Worm (Caenorhabditis elegans) whole organism, midembryonic: Measurements from ENCODE around the gene C52D10.3.
"Not testable (repeated sequence)": the region's sequence is repeated elsewhere in the genome, so short reads cannot be mapped to it uniquely, and the experiment has no call there.

Experiments
- T22C8.4 ChIP-seq: fragments of 200-800 bp; sonication (Bioruptor generic); IDR thresholded peaks from 2 replicates; pipeline ENCODE4 v1.3.6; 2022; ENCODE audit warnings: missing genetic modification characterization, missing compliant biosample characterization
- cog-1 ChIP-seq: sonication (generic microtip); optimal IDR thresholded peaks from 2 replicates; lab custom pipeline; 2016; ENCODE audit warnings: missing genetic modification characterization, missing compliant biosample characterization
- flt-1 ChIP-seq: fragments of 200-800 bp; sonication (Bioruptor generic); IDR thresholded peaks from 2 replicates; pipeline ENCODE4 v1.3.6; 2022; ENCODE audit warnings: missing genetic modification characterization, missing compliant biosample characterization
- klf-2 ChIP-seq: fragments of 200-800 bp; sonication (Bioruptor generic); conservative IDR thresholded peaks from 2 replicates; pipeline ENCODE4 v1.3.6; 2022; ENCODE audit warnings: missing genetic modification reagents, missing genetic modification characterization, missing compliant biosample characterization
- med-1 ChIP-seq: sonication (generic microtip); optimal IDR thresholded peaks from 2 replicates; lab custom pipeline; 2017; ENCODE audit warnings: missing genetic modification characterization, mild to moderate bottlenecking, missing compliant biosample characterization, antibody characterized with exemption, missing genetic modification reagents; ENCODE audit not compliant: insufficient read depth
- ref-1 ChIP-seq: fragments of 200-800 bp; sonication (Bioruptor generic); conservative IDR thresholded peaks from 2 replicates; pipeline ENCODE4 v1.3.6; 2022; ENCODE audit warnings: missing genetic modification reagents, missing genetic modification characterization, missing compliant biosample characterization
- tab-1 ChIP-seq: fragments of 200-800 bp; sonication (Bioruptor generic); IDR thresholded peaks from 2 replicates; pipeline ENCODE4 v1.3.6; 2022; ENCODE audit warnings: missing genetic modification characterization, missing compliant biosample characterization
- ztf-23 ChIP-seq: fragments of 200-800 bp; sonication (Bioruptor generic); IDR thresholded peaks from 2 replicates; pipeline ENCODE4 v1.3.6; 2022; ENCODE audit warnings: missing genetic modification reagents, missing genetic modification characterization, missing compliant biosample characterization
- ztf-29 ChIP-seq: fragments of 200-800 bp; sonication (Bioruptor generic); IDR thresholded peaks from 2 replicates; pipeline ENCODE4 v1.3.6; 2022; ENCODE audit warnings: missing genetic modification reagents, missing genetic modification characterization, missing compliant biosample characterization

Gene C52D10.3

DNA sequence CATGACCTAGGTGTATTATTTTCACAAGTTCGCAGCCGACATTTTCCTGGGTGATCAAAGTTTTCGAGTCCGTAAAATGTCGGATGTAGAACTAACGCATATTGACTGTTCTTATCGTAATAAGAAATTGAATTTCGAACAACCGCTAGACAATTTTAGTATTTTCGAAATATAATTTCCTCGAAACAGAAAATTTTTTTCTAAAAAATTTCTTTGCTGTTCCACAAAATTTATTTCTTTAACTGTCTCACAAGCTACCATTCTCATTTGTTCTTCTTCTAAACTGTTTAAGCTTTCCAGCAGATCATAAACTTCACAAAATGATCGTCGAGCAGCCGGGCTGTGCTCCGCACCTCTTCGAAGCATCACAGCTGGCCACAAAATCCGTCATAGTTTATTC is at the start of gene C52D10.3:
Gene C52D10.3, plus strand, starts transcription at position 301 of the 400 bp plus-strand sequence.
- TF ChIP-seq ztf-23 (GFP tag; lab: Robert Waterston, UW) (no peak), T22C8.4 (GFP tag; lab: Robert Waterston, UW) (no peak), cog-1 (tag; lab: Kevin White, UChicago) (no peak), tab-1 (GFP tag; lab: Robert Waterston, UW) (no peak), flt-1 (GFP tag; lab: Robert Waterston, UW) (no peak), med-1 (no peak), ref-1 (GFP tag; lab: Robert Waterston, UW) (no peak), klf-2 (GFP tag; lab: Robert Waterston, UW) (no peak), ztf-29 (GFP tag; lab: Robert Waterston, UW) (no peak)

DNA sequence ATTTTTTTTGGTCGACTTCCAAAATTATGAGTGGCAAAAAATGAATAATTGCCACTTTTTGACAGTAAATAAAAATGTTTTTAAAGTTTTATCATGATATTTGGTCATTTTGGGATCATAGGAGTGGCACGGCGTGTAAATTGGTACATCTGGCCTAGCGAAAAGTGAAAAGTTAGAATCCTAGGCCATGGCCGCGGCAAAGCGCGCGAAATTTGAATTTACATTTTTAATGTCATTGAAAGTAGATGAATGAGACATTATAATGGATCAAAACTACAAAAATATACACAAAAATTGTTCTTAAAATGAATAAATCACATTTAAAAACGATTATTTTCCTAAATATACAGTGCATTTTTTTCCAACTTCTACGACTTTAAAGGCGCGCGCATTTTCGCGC is 49.8 kb upstream of the C52D10.3 start:
- TF ChIP-seq klf-2 (GFP tag; lab: Robert Waterston, UW) (no peak), tab-1 (GFP tag; lab: Robert Waterston, UW) (no peak), flt-1 (GFP tag; lab: Robert Waterston, UW) (no peak), ztf-23 (GFP tag; lab: Robert Waterston, UW) (no peak), ztf-29 (GFP tag; lab: Robert Waterston, UW) (no peak), T22C8.4 (GFP tag; lab: Robert Waterston, UW) (no peak), cog-1 (tag; lab: Kevin White, UChicago) (no peak), med-1 (no peak)

DNA sequence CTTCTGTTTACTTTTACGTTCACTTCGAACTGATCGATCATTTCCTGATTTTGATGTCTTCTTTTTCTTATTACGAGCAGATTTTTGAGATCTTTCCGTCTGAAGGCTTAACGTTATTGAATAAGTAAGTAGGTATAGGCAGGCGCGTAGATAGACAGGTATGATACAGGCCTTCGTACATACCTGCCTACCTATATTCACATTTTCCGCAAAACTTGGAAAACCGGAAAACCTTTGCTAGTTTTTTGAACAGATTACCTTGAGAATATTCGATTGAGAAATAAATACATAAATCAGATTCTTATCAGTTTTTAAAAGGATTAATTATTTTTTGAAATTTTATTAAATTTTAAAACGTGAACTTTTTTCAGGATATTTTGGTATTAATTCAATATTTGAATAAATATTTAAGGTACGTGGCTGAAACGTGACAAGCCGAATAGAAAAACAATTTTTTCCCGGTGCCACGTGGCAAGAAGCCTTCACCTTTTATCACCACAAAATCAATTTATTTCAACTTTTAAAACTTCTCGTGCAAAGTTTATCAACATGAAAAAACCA is 45.2 kb upstream of the C52D10.3 start, which contains the start of the genes Y116A8C.37 and Y116A8C.38:
Gene Y116A8C.37, minus strand, starts transcription at position 101 of the 561 bp plus-strand sequence.
Gene Y116A8C.38, plus strand, starts transcription at position 511 of the 561 bp plus-strand sequence.
- no peak for TF ChIP-seq T22C8.4 (GFP tag; lab: Robert Waterston, UW)
- TF ChIP-seq ztf-29 (GFP tag; lab: Robert Waterston, UW), result no peak
- no peak for TF ChIP-seq flt-1 (GFP tag; lab: Robert Waterston, UW)
- no peak for TF ChIP-seq tab-1 (GFP tag; lab: Robert Waterston, UW)
- TF ChIP-seq ztf-23 (GFP tag; lab: Robert Waterston, UW), result no peak
- no peak for TF ChIP-seq cog-1 (tag; lab: Kevin White, UChicago)
- no peak for TF ChIP-seq ref-1 (GFP tag; lab: Robert Waterston, UW)
- TF ChIP-seq med-1, result no peak
- no peak for TF ChIP-seq klf-2 (GFP tag; lab: Robert Waterston, UW)

DNA sequence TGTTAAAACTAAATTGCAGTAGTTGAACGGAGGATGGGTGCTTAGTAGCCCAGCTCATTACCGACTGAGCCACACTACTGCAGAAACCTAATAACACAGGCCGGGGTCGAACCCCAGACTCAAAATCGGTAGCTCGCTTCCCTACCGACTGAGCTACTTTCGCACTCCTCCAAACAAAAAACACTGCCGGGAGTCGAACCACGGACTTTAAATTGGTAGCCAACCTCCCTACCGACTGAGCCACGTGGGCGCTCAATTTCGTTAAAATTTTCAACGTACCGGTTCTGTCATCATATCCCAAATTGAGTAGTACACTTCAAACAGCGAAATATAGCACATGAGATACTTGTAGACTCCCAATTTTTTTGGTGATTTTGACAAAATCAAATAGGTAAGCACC is 25.9 kb upstream of the C52D10.3 start:
- TF ChIP-seq tab-1 (GFP tag; lab: Robert Waterston, UW) (no peak), cog-1 (tag; lab: Kevin White, UChicago) (no peak), flt-1 (GFP tag; lab: Robert Waterston, UW) (no peak), med-1 (no peak), T22C8.4 (GFP tag; lab: Robert Waterston, UW) (no peak)

DNA sequence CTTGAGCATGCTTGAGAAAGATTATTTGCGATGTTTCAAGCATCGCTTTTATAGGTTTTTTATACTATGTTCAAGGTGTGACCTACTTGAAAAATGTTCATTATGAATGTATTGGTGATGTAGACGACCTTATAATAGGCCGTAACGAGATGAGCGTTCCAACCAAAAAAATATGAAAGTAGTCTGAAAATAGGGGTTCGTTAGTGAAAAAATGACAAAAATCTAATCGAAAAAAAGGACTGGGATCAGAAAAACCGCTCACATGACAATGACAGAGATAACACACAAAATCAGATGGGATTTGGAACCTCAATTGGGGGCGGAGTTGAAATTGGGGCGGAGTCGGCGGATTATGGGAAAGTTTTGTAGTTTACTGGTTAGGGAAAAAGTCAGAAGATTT is 25.4 kb upstream of the C52D10.3 start, which contains the start of gene Y116A8C.40:
Gene Y116A8C.40, minus strand, starts transcription at position 101 of the 400 bp plus-strand sequence.
- TF ChIP-seq cog-1 (tag; lab: Kevin White, UChicago) (no peak), ztf-23 (GFP tag; lab: Robert Waterston, UW) (no peak), klf-2 (GFP tag; lab: Robert Waterston, UW) (no peak), T22C8.4 (GFP tag; lab: Robert Waterston, UW) (no peak), ztf-29 (GFP tag; lab: Robert Waterston, UW) (no peak), tab-1 (GFP tag; lab: Robert Waterston, UW) (no peak), flt-1 (GFP tag; lab: Robert Waterston, UW) (no peak), ref-1 (GFP tag; lab: Robert Waterston, UW) (no peak), med-1 (no peak)

DNA sequence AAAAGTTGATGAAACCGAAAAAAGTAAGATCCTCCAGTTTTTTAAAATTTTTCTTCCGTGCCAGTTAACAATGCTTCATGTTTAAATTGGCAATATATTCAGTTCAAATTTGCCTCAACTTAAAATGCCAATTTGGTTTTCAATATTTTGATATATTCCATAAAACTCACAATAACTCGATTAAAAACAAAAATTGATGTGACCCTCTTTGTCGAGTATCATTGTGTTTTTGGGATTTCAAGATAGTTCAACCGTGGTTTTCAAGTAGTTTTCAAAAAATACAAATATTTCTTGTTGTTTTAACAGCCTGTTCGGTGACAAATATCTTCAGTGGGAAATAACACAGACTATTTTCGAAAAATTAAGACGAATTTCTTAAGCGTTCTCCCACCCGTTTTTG is 23.3 kb upstream of the C52D10.3 start:
- no peak for TF ChIP-seq ztf-29 (GFP tag; lab: Robert Waterston, UW)
- TF ChIP-seq tab-1 (GFP tag; lab: Robert Waterston, UW), result no peak
- TF ChIP-seq klf-2 (GFP tag; lab: Robert Waterston, UW), result no peak
- no peak for TF ChIP-seq ref-1 (GFP tag; lab: Robert Waterston, UW)
- no peak for TF ChIP-seq T22C8.4 (GFP tag; lab: Robert Waterston, UW)
- TF ChIP-seq cog-1 (tag; lab: Kevin White, UChicago), result no peak
- no peak for TF ChIP-seq flt-1 (GFP tag; lab: Robert Waterston, UW)
- TF ChIP-seq ztf-23 (GFP tag; lab: Robert Waterston, UW), result no peak
- TF ChIP-seq med-1, result no peak

DNA sequence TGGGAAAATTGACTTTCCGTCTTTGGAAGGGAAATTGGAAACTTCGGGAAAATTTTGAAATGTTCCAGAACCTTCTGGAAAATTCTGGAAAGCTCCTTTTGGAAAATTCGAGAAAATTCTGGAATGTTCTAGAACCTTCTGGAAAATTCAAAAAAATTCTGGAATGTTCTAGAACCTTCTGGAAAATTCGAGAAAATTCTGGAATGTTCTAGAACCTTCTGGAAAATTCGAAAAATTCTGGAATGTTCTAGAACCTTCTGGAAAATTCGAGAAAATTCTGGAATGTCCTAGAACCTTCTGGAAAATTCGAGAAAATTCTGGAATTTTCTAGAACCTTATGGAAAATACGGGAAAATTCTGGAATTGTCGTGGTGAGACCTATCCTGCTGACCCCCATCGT is 20.7 kb upstream of the C52D10.3 start:
- peak; percentile 83; the same call in 1 of the 2 replicates for TF ChIP-seq flt-1 (GFP tag; lab: Robert Waterston, UW)

DNA sequence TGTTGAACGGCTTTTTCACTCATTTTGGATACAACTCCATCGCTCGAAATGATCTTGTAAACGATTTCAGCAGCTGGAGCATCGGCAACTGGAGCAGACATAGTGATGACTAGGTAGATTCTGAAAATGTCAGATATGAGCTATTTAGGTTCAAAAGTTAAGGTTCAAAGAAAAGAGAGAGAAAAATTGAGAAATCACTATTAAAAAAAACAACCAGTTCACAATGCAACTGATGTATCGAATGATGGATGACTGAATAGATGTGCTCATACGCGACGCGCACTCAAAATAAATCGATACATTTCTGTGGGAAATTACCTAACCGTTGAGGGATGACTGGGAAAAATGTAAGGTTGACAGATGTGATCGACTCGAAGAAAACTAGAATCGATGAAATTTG is 13.8 kb upstream of the C52D10.3 start, which contains the start of gene skr-13:
Gene skr-13, minus strand, starts transcription at position 101 of the 400 bp plus-strand sequence.
- no peak for TF ChIP-seq med-1
- TF ChIP-seq T22C8.4 (GFP tag; lab: Robert Waterston, UW), result no peak
- no peak for TF ChIP-seq flt-1 (GFP tag; lab: Robert Waterston, UW)
- TF ChIP-seq klf-2 (GFP tag; lab: Robert Waterston, UW), result no peak
- TF ChIP-seq ztf-29 (GFP tag; lab: Robert Waterston, UW), result no peak

DNA sequence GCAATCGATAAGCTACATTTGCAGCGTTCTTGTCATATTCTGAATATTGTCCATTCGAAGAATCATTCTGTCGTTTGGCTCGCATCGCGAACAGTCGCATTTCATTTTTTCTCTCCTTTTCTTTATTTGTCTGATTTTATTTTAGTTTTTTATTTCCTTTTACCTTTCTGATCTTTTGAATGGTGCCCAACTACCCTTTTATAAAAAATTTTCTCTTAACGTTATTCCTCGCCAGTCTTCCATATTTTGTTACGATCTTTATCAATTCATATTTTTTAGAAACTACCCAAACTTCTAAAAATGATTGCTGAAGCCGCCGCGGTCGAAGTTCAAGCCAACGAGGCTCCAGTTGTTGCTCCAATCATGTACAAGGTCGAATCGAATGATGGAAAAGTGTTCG is 13.0 kb upstream of the C52D10.3 start, which contains the start of gene skr-9:
Gene skr-9, plus strand, starts transcription at position 301 of the 400 bp plus-strand sequence.
- TF ChIP-seq T22C8.4 (GFP tag; lab: Robert Waterston, UW); ztf-29 (GFP tag; lab: Robert Waterston, UW); med-1: not testable (repeated sequence)

DNA sequence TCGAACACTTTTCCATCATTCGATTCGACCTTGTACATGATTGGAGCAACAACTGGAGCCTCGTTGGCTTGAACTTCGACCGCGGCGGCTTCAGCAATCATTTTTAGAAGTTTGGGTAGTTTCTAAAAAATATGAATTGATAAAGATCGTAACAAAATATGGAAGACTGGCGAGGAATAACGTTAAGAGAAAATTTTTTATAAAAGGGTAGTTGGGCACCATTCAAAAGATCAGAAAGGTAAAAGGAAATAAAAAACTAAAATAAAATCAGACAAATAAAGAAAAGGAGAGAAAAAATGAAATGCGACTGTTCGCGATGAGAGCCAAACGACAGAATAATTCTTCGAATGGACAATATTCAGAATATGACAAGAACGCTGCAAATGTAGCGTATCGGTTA is 10.5 kb upstream of the C52D10.3 start, which contains the start of gene skr-8:
Gene skr-8, minus strand, starts transcription at position 101 of the 400 bp plus-strand sequence.
- not testable (repeated sequence) for TF ChIP-seq med-1; klf-2 (GFP tag; lab: Robert Waterston, UW); flt-1 (GFP tag; lab: Robert Waterston, UW)
